Worm (Caenorhabditis elegans) whole organism, late embryonic: ENCODE data around the gene srbc-37.

ENCODE experiments used
- C08G9.2 ChIP-seq: sonication (generic microtip); optimal IDR thresholded peaks from 2 replicates; lab custom pipeline; 2016; ENCODE audit warnings: mild to moderate bottlenecking, missing genetic modification characterization, moderate library complexity, missing compliant biosample characterization
- K09A11.1 ChIP-seq: sonication (generic microtip); optimal IDR thresholded peaks from 2 replicates; lab custom pipeline; 2017; ENCODE audit warnings: antibody characterized with exemption, mild to moderate bottlenecking, missing genetic modification characterization, missing compliant biosample characterization; ENCODE audit not compliant: insufficient read depth
- ceh-14 ChIP-seq: sonication (generic microtip); optimal IDR thresholded peaks from 2 replicates; lab custom pipeline; 2016; ENCODE audit warnings: missing genotype, missing genetic modification characterization, missing compliant biosample characterization
- ceh-2 ChIP-seq: sonication (generic microtip); optimal IDR thresholded peaks from 2 replicates; lab custom pipeline; 2016; ENCODE audit warnings: missing genotype, missing genetic modification characterization, missing compliant biosample characterization
- ceh-22 ChIP-seq: sonication (generic microtip); optimal IDR thresholded peaks from 2 replicates; lab custom pipeline; 2017; ENCODE audit warnings: missing biosample characterization, missing genetic modification characterization
- ceh-24 ChIP-seq: sonication (generic microtip); optimal IDR thresholded peaks from 2 replicates; lab custom pipeline; 2016; ENCODE audit warnings: mild to moderate bottlenecking, missing genetic modification characterization, missing compliant biosample characterization
- ceh-31 ChIP-seq: sonication (generic microtip); optimal IDR thresholded peaks from 2 replicates; lab custom pipeline; 2016; ENCODE audit warnings: missing genetic modification characterization, missing compliant biosample characterization
- ceh-34 ChIP-seq: sonication (generic microtip); optimal IDR thresholded peaks from 2 replicates; lab custom pipeline; 2016; ENCODE audit warnings: mild to moderate bottlenecking, missing genetic modification characterization, missing compliant biosample characterization
- ceh-45 ChIP-seq: fragments of 200-800 bp; sonication (Bioruptor generic); IDR thresholded peaks from 2 replicates; pipeline ENCODE4 v1.3.6; 2022; ENCODE audit warnings: missing genetic modification reagents, missing genetic modification characterization, missing compliant biosample characterization
- ceh-9 ChIP-seq: sonication (generic microtip); optimal IDR thresholded peaks from 2 replicates; lab custom pipeline; 2016; ENCODE audit warnings: mild to moderate bottlenecking, missing genetic modification characterization, inconsistent platforms, missing compliant biosample characterization
- dmd-4 ChIP-seq: sonication (generic microtip); optimal IDR thresholded peaks from 2 replicates; lab custom pipeline; 2016; ENCODE audit warnings: borderline replicate concordance, missing genetic modification characterization, missing compliant biosample characterization
- dve-1 ChIP-seq: sonication (generic microtip); optimal IDR thresholded peaks from 2 replicates; lab custom pipeline; 2017; ENCODE audit warnings: antibody characterized with exemption, mild to moderate bottlenecking, missing genetic modification characterization, missing compliant biosample characterization
- elt-2 ChIP-seq: sonication (generic microtip); optimal IDR thresholded peaks from 2 replicates; lab custom pipeline; 2016; ENCODE audit warnings: missing genetic modification reagents, missing genetic modification characterization, missing compliant biosample characterization
- eyg-1 ChIP-seq: sonication (generic microtip); optimal IDR thresholded peaks from 2 replicates; lab custom pipeline; 2016; ENCODE audit warnings: missing genotype, missing genetic modification characterization, missing compliant biosample characterization
- fkh-6 ChIP-seq: sonication (generic microtip); optimal IDR thresholded peaks from 2 replicates; lab custom pipeline; 2016; ENCODE audit warnings: missing genetic modification characterization, missing compliant biosample characterization
- hlh-15 ChIP-seq: sonication (generic microtip); optimal IDR thresholded peaks from 2 replicates; lab custom pipeline; 2016; ENCODE audit warnings: missing genetic modification characterization, missing compliant biosample characterization
- hlh-30 ChIP-seq: sonication (generic microtip); optimal IDR thresholded peaks from 2 replicates; lab custom pipeline; 2017; ENCODE audit warnings: antibody characterized with exemption, missing genetic modification characterization, missing compliant biosample characterization; ENCODE audit not compliant: insufficient read depth
- lim-6 ChIP-seq: sonication (generic microtip); optimal IDR thresholded peaks from 2 replicates; lab custom pipeline; 2016; ENCODE audit warnings: missing genetic modification characterization, missing compliant biosample characterization
- lin-11 ChIP-seq: fragments of 200-800 bp; sonication (Bioruptor generic); optimal IDR thresholded peaks from 2 replicates; lab custom pipeline; 2018; ENCODE audit warnings: mild to moderate bottlenecking, missing genetic modification characterization, missing compliant biosample characterization
- madf-2 ChIP-seq: sonication (generic microtip); optimal IDR thresholded peaks from 2 replicates; lab custom pipeline; 2017; ENCODE audit warnings: missing genetic modification characterization, missing compliant biosample characterization
- npax-4 ChIP-seq: sonication (generic microtip); optimal IDR thresholded peaks from 2 replicates; lab custom pipeline; 2016; ENCODE audit warnings: missing genetic modification characterization, missing compliant biosample characterization
- pat-9 ChIP-seq: fragments of 200-800 bp; sonication (Bioruptor generic); optimal IDR thresholded peaks from 2 replicates; lab custom pipeline; 2018; ENCODE audit warnings: mild to moderate bottlenecking, missing genetic modification characterization, moderate library complexity, missing compliant biosample characterization
- pha-4 ChIP-seq: fragments of 150-350 bp; optimal IDR thresholded peaks from 2 replicates; lab custom pipeline; 2018; ENCODE audit warnings: missing biosample characterization, missing genetic modification reagents, missing genetic modification characterization
- ref-2 ChIP-seq: sonication (generic microtip); optimal IDR thresholded peaks from 2 replicates; lab custom pipeline; 2016; ENCODE audit warnings: missing genetic modification characterization, missing compliant biosample characterization
- sdc-2 ChIP-seq: sonication (generic microtip); optimal IDR thresholded peaks from 2 replicates; lab custom pipeline; 2016; ENCODE audit warnings: missing genotype, missing genetic modification characterization, missing compliant biosample characterization
- syd-9 ChIP-seq: sonication (generic microtip); optimal IDR thresholded peaks from 2 replicates; lab custom pipeline; 2016; ENCODE audit warnings: mild to moderate bottlenecking, missing genetic modification characterization, moderate library complexity, missing compliant biosample characterization
- tbx-2 ChIP-seq: sonication (generic microtip); optimal IDR thresholded peaks from 2 replicates; lab custom pipeline; 2016; ENCODE audit warnings: missing genetic modification characterization, missing compliant biosample characterization
- tbx-7 ChIP-seq: sonication (generic microtip); optimal IDR thresholded peaks from 2 replicates; lab custom pipeline; 2016; ENCODE audit warnings: missing genotype, missing genetic modification characterization, missing compliant biosample characterization
- unc-86 ChIP-seq: sonication (generic microtip); optimal IDR thresholded peaks from 2 replicates; lab custom pipeline; 2016; ENCODE audit warnings: missing genetic modification characterization, missing compliant biosample characterization

Gene srbc-37

DNA sequence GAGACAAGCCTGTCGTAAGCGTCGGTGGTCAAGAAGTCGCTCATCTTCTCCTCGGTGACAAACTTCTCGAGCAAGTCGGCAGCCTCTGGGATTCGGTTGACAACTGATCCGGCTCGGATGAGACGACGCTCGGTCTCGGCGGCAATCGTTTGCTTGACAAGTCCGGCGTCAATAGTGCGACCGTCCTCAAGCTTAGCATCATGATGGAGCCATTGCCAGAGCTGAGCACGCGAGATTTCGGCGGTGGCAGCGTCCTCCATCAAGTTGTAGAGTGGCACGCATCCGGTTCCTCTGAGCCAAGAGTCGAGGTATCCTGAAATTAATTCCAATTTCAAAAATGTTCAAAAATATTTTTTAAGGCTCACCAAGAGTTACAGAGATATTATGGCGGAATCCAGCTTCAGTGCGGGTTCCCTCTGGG lies 22.1 kb downstream of the srbc-37 start:
- TF ChIP-seq ceh-9 (tag; lab: Kevin White, UChicago) (no peak), C08G9.2 (tag; lab: Kevin White, UChicago) (no peak), hlh-30 (tag; lab: Kevin White, UChicago) (no peak), ceh-2 (tag; lab: Kevin White, UChicago) (no peak), madf-2 (tag; lab: Kevin White, UChicago) (no peak), ceh-22 (no peak), pha-4 (no peak), dmd-4 (tag; lab: Kevin White, UChicago) (no peak), elt-2 (tag; lab: Kevin White, UChicago) (no peak), npax-4 (tag; lab: Kevin White, UChicago) (no peak), pat-9 (tag; lab: Kevin White, UChicago) (no peak), ceh-31 (tag; lab: Kevin White, UChicago) (no peak), lim-6 (no peak), syd-9 (tag; lab: Kevin White, UChicago) (no peak), tbx-7 (tag; lab: Kevin White, UChicago) (no peak), sdc-2 (tag; lab: Kevin White, UChicago) (no peak), ceh-24 (tag; lab: Kevin White, UChicago) (no peak)
- TF ChIP-seq, all 69 proteins: peak for 0

DNA sequence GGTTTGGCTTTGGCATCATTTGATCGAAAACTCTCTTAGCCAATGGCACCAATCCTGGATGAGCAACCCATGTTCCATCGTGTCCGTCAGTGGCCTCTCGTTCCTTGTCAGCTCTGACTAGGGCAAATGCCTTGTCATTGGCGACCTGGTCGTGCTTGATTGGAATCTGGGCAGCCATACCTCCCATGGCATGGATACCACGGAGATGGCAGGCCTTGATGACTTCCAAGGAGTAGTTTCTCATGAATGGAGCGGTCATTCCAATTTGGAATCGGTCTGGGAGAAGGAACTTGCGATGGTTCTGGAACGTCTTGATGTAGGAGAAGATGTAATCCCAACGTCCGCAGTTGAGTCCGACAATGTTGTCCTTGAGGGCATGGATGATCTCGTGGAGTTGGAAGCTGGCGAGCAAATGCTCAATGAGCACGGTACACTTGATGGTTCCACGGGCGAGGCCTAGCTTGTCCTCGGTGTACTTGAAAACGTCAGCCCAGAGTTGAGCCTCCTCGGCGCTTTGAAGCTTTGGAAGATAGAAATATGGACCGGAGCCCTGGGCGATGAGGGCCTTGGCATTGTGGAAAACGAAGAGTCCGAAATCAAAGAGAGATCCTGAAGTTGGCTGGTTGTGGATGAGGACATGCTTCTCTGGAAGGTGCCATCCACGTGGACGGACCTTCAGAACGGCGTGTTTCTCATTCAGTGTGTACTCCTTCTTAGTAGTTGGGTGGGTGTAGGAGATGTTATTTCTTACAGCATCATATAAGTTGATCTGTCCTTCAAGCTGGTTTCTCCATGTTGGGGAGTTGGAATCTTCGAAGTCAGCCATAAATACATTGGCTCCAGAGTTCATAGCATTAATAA lies 22.8 kb downstream of the srbc-37 start:
- TF ChIP-seq ceh-14 (tag; lab: Kevin White, UChicago) = no peak
- no peak for TF ChIP-seq ceh-34
- TF ChIP-seq syd-9 (tag; lab: Kevin White, UChicago) = peak; percentile 21
- no peak for TF ChIP-seq ref-2
- no peak for TF ChIP-seq lin-11 (tag; lab: Kevin White, UChicago)

DNA sequence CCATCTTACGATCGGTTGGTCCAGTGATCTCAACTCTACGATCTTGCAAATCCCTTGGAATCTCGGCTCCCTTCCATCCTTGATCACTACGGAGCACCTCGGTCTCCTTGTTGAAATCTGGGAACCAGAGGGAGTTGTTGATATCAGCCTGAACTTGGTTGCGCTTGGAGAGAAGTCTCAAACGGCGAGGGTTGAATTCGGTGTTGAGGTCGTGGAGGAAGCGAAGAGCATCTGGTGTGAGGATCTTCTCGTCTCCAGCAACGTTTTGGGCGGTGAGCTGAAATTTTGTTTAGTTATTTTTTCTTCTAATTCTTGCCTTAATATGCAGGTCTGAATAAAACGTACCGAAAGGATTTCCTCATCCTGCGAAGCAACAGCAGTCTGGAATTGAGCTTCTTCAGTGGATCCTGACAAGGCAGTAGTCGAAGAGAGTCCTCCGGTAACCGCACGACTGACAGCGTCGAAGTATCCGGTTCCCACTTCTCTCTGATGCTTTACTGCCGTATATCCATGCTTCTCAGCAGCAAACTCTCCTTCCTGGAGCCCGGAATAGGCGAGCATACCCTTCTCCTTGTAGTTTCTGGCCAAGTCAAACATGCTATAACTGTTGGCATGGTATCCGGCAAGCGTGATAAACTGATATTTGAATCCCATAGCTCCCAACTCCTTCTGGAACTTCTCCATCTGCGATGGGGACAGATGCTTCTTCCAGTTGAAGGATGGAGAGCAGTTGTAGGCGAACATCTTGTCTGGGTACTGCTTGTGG lies 23.6 kb downstream of the srbc-37 start:
- no peak for TF ChIP-seq unc-86
- TF ChIP-seq K09A11.1 (tag; lab: Kevin White, UChicago) = no peak
- TF ChIP-seq syd-9 (tag; lab: Kevin White, UChicago) = no peak
- no peak for TF ChIP-seq hlh-30 (tag; lab: Kevin White, UChicago)
- no peak for TF ChIP-seq ceh-45
- TF ChIP-seq ceh-2 (tag; lab: Kevin White, UChicago) = no peak
- TF ChIP-seq fkh-6 = no peak
- TF ChIP-seq pha-4 = no peak
- no peak for TF ChIP-seq lim-6
- TF ChIP-seq ceh-22 = no peak
- TF ChIP-seq dve-1 (tag; lab: Kevin White, UChicago) = no peak
- TF ChIP-seq eyg-1 (tag; lab: Kevin White, UChicago) = no peak
- no peak for TF ChIP-seq hlh-15 (tag; lab: Kevin White, UChicago)
- no peak for TF ChIP-seq ceh-9 (tag; lab: Kevin White, UChicago)

DNA sequence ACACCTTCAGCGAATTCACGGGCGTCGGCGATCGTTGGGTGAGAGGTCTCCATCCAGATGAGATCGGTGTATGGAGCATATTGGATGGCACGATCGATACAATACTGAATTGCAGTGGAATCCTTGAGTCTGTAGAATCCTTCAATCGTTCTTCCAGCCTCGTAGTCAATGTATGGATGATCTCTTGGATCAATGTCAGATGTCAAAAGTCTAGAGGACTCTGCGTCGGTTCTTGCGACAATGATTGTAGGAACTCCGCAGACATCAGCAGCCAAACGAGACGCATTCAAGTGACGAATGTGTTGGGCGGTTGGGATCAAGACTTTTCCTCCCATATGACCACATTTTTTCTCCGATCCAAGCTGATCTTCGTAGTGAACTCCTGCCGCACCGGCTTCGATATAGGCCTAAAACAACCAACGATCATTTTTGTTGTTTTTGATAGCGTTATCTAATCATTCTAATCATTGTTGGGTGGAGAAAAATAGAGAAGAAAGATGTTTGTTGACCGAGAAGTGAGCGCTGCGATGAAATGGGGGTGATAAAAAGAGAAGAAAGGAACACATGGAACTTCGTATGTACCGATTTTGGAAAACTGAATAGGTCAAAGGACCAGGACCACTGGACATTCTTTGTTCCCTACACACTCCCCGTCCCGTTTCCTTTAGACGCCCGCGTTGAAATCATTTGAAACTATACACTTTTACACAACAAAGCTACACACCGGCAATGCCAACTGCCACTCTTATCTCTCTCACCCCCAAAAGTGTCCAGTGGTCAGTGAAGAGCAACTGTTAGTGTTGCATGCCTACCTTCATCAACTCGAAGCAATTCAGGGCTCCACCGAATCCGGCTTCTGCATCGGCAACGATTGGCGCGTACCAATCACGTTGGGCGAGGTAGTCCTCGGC lies 24.5 kb downstream of the srbc-37 start:
- TF ChIP-seq tbx-2 (tag; lab: Kevin White, UChicago) (no peak), elt-2 (tag; lab: Kevin White, UChicago) (peak; percentile 37)
